Fruit fly (Drosophila melanogaster): ENCODE measurements around the gene brk.

brk gene

DNA sequence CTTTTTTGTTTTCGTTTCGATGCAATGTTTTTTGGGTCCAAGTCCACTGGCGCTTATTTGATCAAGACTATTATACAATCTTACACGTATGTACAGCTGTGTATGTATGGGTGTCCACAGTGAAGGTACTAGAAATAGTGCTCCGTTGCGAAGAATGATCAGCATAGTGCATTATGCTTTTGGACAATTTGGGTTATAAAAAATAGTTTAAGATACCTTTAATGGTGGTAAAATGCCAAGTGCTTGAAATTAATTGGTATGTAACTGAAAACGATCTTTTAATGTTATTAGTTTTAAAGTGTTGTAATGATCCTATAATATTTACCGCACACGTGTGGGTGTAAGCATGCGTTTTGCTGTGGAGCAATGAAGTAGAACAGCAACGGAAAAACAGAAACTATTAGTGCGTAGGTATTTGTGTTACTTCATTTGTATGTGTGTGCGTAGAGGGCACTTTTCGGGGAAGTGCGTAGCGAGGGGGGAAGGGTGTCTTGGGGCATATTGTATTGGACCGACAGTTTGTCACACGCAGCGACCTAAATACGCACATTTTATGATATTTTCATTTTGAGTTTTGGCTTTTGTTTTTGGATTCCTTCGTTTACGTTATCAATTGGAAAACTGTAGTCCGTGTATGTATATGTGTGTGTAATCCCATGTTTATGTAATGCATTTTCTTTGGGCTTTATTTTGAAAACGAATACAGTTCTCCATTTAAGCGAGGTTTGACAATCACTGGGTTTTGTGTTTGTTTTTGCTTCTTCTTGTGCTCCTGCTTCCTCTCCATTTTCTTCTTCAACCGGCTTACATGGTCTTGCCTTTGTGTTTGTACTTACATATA is 28.6 kb downstream of the brk start:
- TF ChIP-seq gl (tag; optimal IDR thresholded peaks at IDR 0.05) (peak; percentile 2), D1 (tag; optimal IDR thresholded peaks at IDR 0.05) (peak; percentile 9), CG9948 (tag; optimal IDR thresholded peaks at IDR 0.05) (peak; percentile 78), fd96Ca (GFP tag; IDR thresholded peaks at IDR 0.05) (peak; percentile 71; the same call in 2 of the 3 replicates), CG12605 (GFP tag; IDR thresholded peaks at IDR 0.05) (0 out of 2 replicates have a peak, but pooled peaks have one; percentile 16), CG4496 (GFP tag; IDR thresholded peaks at IDR 0.05) (peak; percentile 83), Pif1A (GFP tag; optimal IDR thresholded peaks at IDR 0.05) (peak; percentile 53), CG32121 (GFP tag; IDR thresholded peaks at IDR 0.05) (peak; percentile 77), CG8301 (tag; optimal IDR thresholded peaks at IDR 0.05) (peak; percentile 87), EcR (GFP tag; optimal IDR thresholded peaks at IDR 0.05) (no peak), CG8159 (tag; optimal IDR thresholded peaks at IDR 0.05) (peak; percentile 79), rn (GFP tag; IDR thresholded peaks at IDR 0.05) (0 out of 2 replicates have a peak, but pooled peaks have one; percentile 13), CG14655 (GFP tag; optimal IDR thresholded peaks at IDR 0.05) (peak; percentile 87), CG10348 (GFP tag; IDR thresholded peaks at IDR 0.05) (peak; percentile 47; the same call in 1 of the 2 replicates), CG34367 (tag; optimal IDR thresholded peaks at IDR 0.05) (peak; percentile 62), CG15710 (tag; optimal IDR thresholded peaks at IDR 0.05) (peak; percentile 75), CG13204 (GFP tag; optimal IDR thresholded peaks at IDR 0.05) (no peak), Pif1B (GFP tag; optimal IDR thresholded peaks at IDR 0.05) (peak; percentile 41), CG17806 (tag; optimal IDR thresholded peaks at IDR 0.05) (peak; percentile 71), Snoo (tag; optimal IDR thresholded peaks at IDR 0.05) (peak; percentile 27), Ets98B (GFP tag; IDR thresholded peaks at IDR 0.05) (peak; percentile 60)

DNA sequence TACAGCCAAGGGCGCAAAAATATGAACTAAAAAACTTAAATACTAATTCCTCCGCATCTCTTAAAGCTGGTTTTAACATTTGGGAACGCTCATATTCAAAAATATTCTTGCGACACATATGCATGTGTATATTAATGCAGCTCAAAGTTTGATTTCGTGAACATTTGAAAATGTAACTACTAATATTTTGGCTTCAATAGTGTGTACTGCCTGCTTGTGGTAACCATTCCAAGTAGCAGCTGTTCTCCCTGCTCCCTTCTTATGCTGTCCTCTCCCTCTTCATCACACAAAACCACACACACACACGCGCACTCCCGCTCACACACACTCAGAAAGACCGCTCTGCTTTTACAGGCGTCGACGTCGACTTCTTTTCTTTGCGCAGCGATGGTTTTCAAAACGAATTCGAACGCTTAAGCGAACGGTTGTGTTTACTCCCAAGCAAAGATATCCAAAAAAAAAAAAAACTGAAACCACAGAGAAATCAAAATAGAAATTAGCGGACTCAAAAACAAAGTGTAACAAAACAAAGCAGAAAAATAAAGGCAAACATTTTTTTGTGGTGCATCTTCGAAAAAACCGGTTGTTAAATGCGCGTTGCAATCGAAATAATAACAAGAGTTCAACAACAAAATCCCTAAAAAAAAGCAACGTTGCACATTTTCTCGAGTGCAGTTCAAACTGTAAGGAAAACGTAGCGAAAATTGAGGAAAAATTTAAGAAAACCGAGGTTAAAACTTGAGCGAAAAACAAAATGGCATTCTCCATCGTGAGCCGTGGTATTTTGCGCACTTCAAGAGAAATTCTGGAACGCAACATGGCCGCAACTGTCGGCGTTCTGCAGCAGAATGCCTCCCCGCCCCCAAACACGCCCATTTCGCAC is 29.5 kb downstream of the brk start, which contains the start of gene CBP:
CBP (plus strand) TSS at position 391 of the 883 bp plus-strand sequence.
- TF ChIP-seq fd96Ca (GFP tag; IDR thresholded peaks at IDR 0.05) (peak; percentile 96), CG15710 (tag; optimal IDR thresholded peaks at IDR 0.05) (peak; percentile 96), CG8159 (tag; optimal IDR thresholded peaks at IDR 0.05) (peak; percentile 97), Pif1B (GFP tag; optimal IDR thresholded peaks at IDR 0.05) (peak; percentile 96), CG13204 (GFP tag; optimal IDR thresholded peaks at IDR 0.05) (peak; percentile 98), EcR (GFP tag; optimal IDR thresholded peaks at IDR 0.05) (peak; percentile 69), gl (tag; optimal IDR thresholded peaks at IDR 0.05) (peak; percentile 95), Snoo (tag; optimal IDR thresholded peaks at IDR 0.05) (peak; percentile 94), CG9948 (tag; optimal IDR thresholded peaks at IDR 0.05) (peak; percentile 97), CG34367 (tag; optimal IDR thresholded peaks at IDR 0.05) (peak; percentile 97), CG12605 (GFP tag; IDR thresholded peaks at IDR 0.05) (peak; percentile 92), D1 (tag; optimal IDR thresholded peaks at IDR 0.05) (peak; percentile 76), rn (GFP tag; IDR thresholded peaks at IDR 0.05) (peak; percentile 80), CG17806 (tag; optimal IDR thresholded peaks at IDR 0.05) (peak; percentile 96), Pif1A (GFP tag; optimal IDR thresholded peaks at IDR 0.05) (peak; percentile 97), Ets98B (GFP tag; IDR thresholded peaks at IDR 0.05) (peak; percentile 91), CG4496 (GFP tag; IDR thresholded peaks at IDR 0.05) (peak; percentile 96), CG14655 (GFP tag; optimal IDR thresholded peaks at IDR 0.05) (peak; percentile 97), CG10348 (GFP tag; IDR thresholded peaks at IDR 0.05) (peak; percentile 76), CG8301 (tag; optimal IDR thresholded peaks at IDR 0.05) (peak; percentile 97), CG32121 (GFP tag; IDR thresholded peaks at IDR 0.05) (peak; percentile 92)

DNA sequence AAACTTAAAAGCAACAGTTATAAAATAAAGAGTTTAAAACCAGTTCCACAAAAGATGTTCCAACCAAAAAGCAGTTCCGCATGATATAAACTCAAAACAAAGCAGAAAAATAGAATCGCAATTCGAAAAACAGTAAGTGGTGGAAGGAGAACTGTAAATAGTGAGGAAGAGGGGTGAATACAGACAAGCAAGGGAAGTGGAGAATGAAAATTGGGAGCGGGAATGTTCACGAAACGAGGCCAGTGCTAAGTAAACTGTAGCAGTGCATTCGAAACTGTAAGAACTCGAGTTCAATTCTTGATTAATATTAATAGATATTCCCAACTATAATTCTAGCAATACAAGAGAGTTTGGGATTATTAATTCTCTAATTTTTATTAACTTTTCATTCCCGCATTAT is 30.2 kb downstream of the brk start:
- TF ChIP-seq CG12605 (GFP tag; IDR thresholded peaks at IDR 0.05) (no peak), rn (GFP tag; IDR thresholded peaks at IDR 0.05) (no peak), CG10348 (GFP tag; IDR thresholded peaks at IDR 0.05) (no peak), CG17806 (tag; optimal IDR thresholded peaks at IDR 0.05) (no peak), CG8301 (tag; optimal IDR thresholded peaks at IDR 0.05) (no peak), CG14655 (GFP tag; optimal IDR thresholded peaks at IDR 0.05) (no peak), Pif1A (GFP tag; optimal IDR thresholded peaks at IDR 0.05) (no peak), Ets98B (GFP tag; IDR thresholded peaks at IDR 0.05) (no peak), CG13204 (GFP tag; optimal IDR thresholded peaks at IDR 0.05) (no peak), D1 (tag; optimal IDR thresholded peaks at IDR 0.05) (no peak), Snoo (tag; optimal IDR thresholded peaks at IDR 0.05) (no peak), CG15710 (tag; optimal IDR thresholded peaks at IDR 0.05) (no peak), CG32121 (GFP tag; IDR thresholded peaks at IDR 0.05) (no peak), CG4496 (GFP tag; IDR thresholded peaks at IDR 0.05) (no peak), CG8159 (tag; optimal IDR thresholded peaks at IDR 0.05) (no peak), Pif1B (GFP tag; optimal IDR thresholded peaks at IDR 0.05) (no peak), CG9948 (tag; optimal IDR thresholded peaks at IDR 0.05) (no peak)

DNA sequence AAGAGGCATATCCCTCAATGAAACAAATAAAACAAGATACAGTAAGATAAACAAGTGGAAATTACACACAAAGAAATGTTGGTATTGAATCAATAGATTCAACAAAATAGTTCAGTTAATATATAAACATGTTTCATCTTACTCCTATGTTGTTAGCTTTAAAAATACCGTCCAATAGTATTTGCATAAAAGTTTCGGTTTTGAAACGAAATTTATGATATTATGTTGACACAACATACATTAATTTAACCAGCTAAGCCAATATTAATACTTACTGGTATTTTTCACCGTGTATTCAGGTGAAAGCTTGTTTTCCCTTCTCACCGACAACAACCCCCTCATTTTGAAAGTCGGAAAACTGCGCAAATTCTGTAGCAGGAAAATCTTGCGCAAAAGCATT is 30.8 kb downstream of the brk start:
- TF ChIP-seq CG4496 (GFP tag; IDR thresholded peaks at IDR 0.05): no peak
- peak; percentile 50 for TF ChIP-seq CG8301 (tag; optimal IDR thresholded peaks at IDR 0.05)
- TF ChIP-seq CG10348 (GFP tag; IDR thresholded peaks at IDR 0.05): no peak
- no peak for TF ChIP-seq gl (tag; optimal IDR thresholded peaks at IDR 0.05)
- TF ChIP-seq CG13204 (GFP tag; optimal IDR thresholded peaks at IDR 0.05): no peak
- TF ChIP-seq rn (GFP tag; IDR thresholded peaks at IDR 0.05): no peak
- no peak for TF ChIP-seq fd96Ca (GFP tag; IDR thresholded peaks at IDR 0.05)
- TF ChIP-seq CG32121 (GFP tag; IDR thresholded peaks at IDR 0.05): no peak
- TF ChIP-seq CG17806 (tag; optimal IDR thresholded peaks at IDR 0.05): no peak
- TF ChIP-seq CG34367 (tag; optimal IDR thresholded peaks at IDR 0.05): no peak
- no peak for TF ChIP-seq Snoo (tag; optimal IDR thresholded peaks at IDR 0.05)
- TF ChIP-seq Pif1A (GFP tag; optimal IDR thresholded peaks at IDR 0.05): no peak
- 0 out of 2 replicates have a peak, but pooled peaks have one; percentile 12 for TF ChIP-seq Ets98B (GFP tag; IDR thresholded peaks at IDR 0.05)
- peak; percentile 6 for TF ChIP-seq CG8159 (tag; optimal IDR thresholded peaks at IDR 0.05)
- TF ChIP-seq EcR (GFP tag; optimal IDR thresholded peaks at IDR 0.05): no peak
- no peak for TF ChIP-seq D1 (tag; optimal IDR thresholded peaks at IDR 0.05)
- TF ChIP-seq Pif1B (GFP tag; optimal IDR thresholded peaks at IDR 0.05): no peak
- TF ChIP-seq CG14655 (GFP tag; optimal IDR thresholded peaks at IDR 0.05): peak; percentile 41
- no peak for TF ChIP-seq CG12605 (GFP tag; IDR thresholded peaks at IDR 0.05)
- no peak for TF ChIP-seq CG15710 (tag; optimal IDR thresholded peaks at IDR 0.05)
- peak; percentile 0 for TF ChIP-seq CG9948 (tag; optimal IDR thresholded peaks at IDR 0.05)

All from whole organism, pupa.